Worm (Caenorhabditis elegans): ENCODE data around the gene C47D2.1.

Gene C47D2.1

ce11 chrX:8219428-8219827 is 4.6 kb downstream of the C47D2.1 start, which contains the start of gene K02A6.1:
Gene K02A6.1, plus strand, starts transcription at chrX:8219728.
- TF ChIP-seq dao-5 (tag; optimal IDR thresholded peaks at IDR 0.05), result no peak
- no peak for TF ChIP-seq him-1 (tag; optimal IDR thresholded peaks at IDR 0.05)
- TF ChIP-seq W03F9.2 (tag; optimal IDR thresholded peaks at IDR 0.05), result no peak

DNA sequence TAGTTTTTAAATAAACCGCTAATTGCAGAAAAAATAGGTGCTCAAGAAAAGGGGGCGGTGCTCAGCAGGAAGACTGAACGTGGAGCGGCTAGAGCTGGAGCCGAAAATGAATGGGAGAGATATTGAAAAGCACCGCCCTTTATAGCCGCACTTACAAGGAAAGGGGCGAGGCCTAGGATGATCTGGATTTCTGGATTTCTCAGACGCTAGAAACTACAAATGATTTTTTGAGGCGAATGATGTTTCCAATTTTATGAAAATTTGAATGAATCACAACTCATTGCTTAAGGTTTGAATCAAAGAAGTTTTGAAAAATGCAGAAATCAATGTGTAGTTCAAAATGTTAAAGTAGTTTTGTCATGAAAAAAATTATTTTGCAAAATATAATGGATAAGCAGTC is 10.1 kb downstream of the C47D2.1 start, which contains the start of gene K02A6.2:
Gene K02A6.2, minus strand, starts transcription at position 101 of the 400 bp plus-strand sequence.
- TF ChIP-seq him-1 (tag; optimal IDR thresholded peaks at IDR 0.05), result no peak
- no peak for TF ChIP-seq W03F9.2 (tag; optimal IDR thresholded peaks at IDR 0.05)
- no peak for TF ChIP-seq dao-5 (tag; optimal IDR thresholded peaks at IDR 0.05)

ce11 chrX:8229221-8229620 is 14.4 kb downstream of the C47D2.1 start:
- no peak for TF ChIP-seq dao-5 (tag; optimal IDR thresholded peaks at IDR 0.05)

DNA sequence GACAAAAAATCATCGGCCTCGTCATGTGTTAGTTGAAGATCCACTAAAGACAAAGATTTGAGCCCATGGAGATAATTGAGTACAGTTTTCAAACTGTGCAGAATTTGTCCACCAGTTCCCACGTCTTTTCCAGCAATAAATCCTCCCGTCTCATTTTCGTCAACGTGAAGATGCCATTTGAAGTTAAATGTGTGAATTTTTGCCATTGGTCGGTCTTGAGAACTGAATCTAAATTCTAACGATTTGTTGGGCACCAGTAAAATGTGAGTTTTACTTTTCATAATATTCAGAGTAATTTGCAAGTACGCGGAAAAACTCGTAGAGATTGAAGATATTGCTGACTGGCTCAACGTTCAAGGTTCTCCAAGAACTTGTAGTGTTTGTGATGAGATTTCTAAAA is 15.7 kb downstream of the C47D2.1 start:
- TF ChIP-seq him-1 (tag; optimal IDR thresholded peaks at IDR 0.05) (no peak), W03F9.2 (tag; optimal IDR thresholded peaks at IDR 0.05) (no peak), dao-5 (tag; optimal IDR thresholded peaks at IDR 0.05) (no peak)

DNA sequence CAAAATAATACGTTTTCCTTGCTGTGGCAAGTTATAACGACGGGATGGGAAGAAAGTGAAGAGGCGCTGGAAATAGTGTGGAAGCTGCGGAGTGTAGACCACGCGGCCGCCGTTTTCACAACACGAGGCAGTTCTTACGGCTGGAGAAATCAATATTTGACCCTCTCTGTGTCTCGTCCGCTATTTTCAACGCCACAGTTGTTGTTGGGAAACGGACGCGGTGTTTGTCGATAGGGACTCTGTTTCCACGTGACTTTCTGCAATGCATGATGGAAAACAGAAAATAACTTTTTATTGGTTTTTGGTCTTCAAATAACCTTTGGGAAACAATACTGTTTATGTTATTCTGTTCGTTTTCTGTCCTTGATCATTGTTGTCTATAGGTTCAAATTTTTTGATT is 17.0 kb downstream of the C47D2.1 start, which contains the start of gene K02A6.3:
Gene K02A6.3, minus strand, starts transcription at position 74 of the 400 bp plus-strand sequence.
- TF ChIP-seq W03F9.2 (tag; optimal IDR thresholded peaks at IDR 0.05), result peak; percentile 58
- no peak for TF ChIP-seq dao-5 (tag; optimal IDR thresholded peaks at IDR 0.05)

ce11 chrX:8233554-8233953 is 18.7 kb downstream of the C47D2.1 start:
- TF ChIP-seq W03F9.2 (tag; optimal IDR thresholded peaks at IDR 0.05) (no peak), dao-5 (tag; optimal IDR thresholded peaks at IDR 0.05) (no peak), him-1 (tag; optimal IDR thresholded peaks at IDR 0.05) (no peak)

DNA sequence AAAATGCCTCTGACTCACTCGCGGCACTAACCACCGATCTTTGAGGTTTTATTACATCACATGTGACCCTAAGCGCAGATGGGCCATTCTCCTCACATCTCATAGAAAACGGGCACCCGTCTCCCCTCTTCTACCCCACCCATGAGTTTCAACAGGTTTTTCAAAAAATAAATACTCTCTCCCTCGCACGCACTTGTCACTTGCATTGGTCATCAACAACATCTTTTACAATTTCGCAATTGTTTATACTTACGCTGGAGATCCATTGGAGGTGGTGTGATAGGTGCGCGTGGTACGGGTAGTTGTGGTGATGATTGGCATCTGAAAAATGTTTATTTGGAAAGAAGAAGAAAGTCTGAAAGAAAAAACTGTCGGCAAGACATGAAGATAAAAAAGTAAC is 21.1 kb downstream of the C47D2.1 start, which contains the start of gene M60.4:
Gene M60.4, minus strand, starts transcription at position 321 of the 400 bp plus-strand sequence.
- TF ChIP-seq dao-5 (tag; optimal IDR thresholded peaks at IDR 0.05) (no peak), W03F9.2 (tag; optimal IDR thresholded peaks at IDR 0.05) (no peak), him-1 (tag; optimal IDR thresholded peaks at IDR 0.05) (no peak)

ce11 chrX:8236515-8236914 is 21.6 kb downstream of the C47D2.1 start:
- TF ChIP-seq dao-5 (tag; optimal IDR thresholded peaks at IDR 0.05), result no peak
- no peak for TF ChIP-seq W03F9.2 (tag; optimal IDR thresholded peaks at IDR 0.05)
- TF ChIP-seq him-1 (tag; optimal IDR thresholded peaks at IDR 0.05), result no peak

DNA sequence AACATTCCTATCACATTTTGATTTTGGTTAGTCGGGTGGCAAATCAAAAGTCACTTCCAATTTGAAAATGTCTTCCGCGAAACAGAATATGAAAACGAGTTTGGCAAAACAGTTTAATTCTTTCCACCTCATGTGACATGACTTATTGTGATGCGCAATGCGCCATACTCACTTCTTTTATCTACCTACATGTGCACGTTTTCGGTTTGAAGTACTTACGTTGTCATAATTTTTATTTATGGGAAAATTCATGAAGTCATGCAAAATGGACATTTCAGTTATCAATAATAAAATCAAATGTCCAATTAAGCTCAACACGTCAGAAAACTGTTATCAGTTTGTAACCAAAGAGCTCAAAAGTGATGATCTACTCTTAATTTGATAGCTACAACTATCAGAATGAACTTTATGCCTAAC is 23.8 kb downstream of the C47D2.1 start:
- TF ChIP-seq W03F9.2 (tag; optimal IDR thresholded peaks at IDR 0.05) (no peak), him-1 (tag; optimal IDR thresholded peaks at IDR 0.05) (no peak), dao-5 (tag; optimal IDR thresholded peaks at IDR 0.05) (no peak)

DNA sequence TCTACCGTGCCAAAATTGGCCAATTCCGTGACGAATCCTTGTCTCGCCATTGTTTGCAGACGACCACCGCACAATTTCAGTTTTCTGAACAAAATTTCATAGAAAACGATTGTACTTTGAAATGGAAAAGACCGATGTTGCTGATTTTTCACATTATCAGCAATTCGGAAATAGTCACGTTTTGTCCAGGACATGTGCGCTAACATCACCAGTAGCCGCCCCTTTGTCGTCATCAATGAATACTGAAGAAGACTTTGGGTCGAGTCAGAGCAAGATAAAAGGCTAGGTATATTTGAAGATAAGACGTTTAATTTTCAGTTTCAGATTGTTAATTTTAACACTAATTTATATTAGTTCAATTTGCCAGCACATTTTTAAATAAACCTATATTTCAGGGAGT is 27.0 kb downstream of the C47D2.1 start, which contains the start of gene endu-2:
Gene endu-2, plus strand, starts transcription at position 396 of the 400 bp plus-strand sequence.
- TF ChIP-seq him-1 (tag; optimal IDR thresholded peaks at IDR 0.05) (no peak), dao-5 (tag; optimal IDR thresholded peaks at IDR 0.05) (no peak), W03F9.2 (tag; optimal IDR thresholded peaks at IDR 0.05) (no peak)

DNA sequence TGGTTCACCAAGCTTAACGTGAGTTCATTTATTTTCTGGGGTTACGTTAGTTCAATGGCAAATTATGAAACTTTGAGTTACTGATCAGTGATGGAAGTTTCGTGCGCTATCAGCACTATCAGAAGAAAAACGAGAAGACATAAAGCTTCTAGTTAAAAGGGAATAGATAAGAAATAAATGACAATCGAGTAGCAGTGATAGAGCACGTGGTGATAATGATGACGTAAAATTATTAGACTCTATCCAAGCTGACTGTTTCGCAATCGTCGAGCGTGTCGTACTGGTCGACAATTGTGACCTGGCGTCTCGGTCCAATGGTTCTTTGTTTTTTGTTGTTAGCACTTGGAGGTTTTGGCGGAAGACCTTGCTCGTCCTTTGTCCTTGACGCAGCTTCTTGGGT is 28.3 kb downstream of the C47D2.1 start:
- TF ChIP-seq dao-5 (tag; optimal IDR thresholded peaks at IDR 0.05) (no peak), W03F9.2 (tag; optimal IDR thresholded peaks at IDR 0.05) (no peak), him-1 (tag; optimal IDR thresholded peaks at IDR 0.05) (no peak)

- no peak for TF ChIP-seq him-1 (tag; optimal IDR thresholded peaks at IDR 0.05)
- no peak for TF ChIP-seq W03F9.2 (tag; optimal IDR thresholded peaks at IDR 0.05)
- no peak for TF ChIP-seq dao-5 (tag; optimal IDR thresholded peaks at IDR 0.05)
These were observed 31.3 kb downstream of the C47D2.1 start, which contains the start of gene kqt-2 for ce11 chrX:8246126-8246525. Gene kqt-2, minus strand, starts transcription at chrX:8246369.

- TF ChIP-seq him-1 (tag; optimal IDR thresholded peaks at IDR 0.05), result no peak
- TF ChIP-seq W03F9.2 (tag; optimal IDR thresholded peaks at IDR 0.05), result no peak
- no peak for TF ChIP-seq dao-5 (tag; optimal IDR thresholded peaks at IDR 0.05)
These were observed 32.2 kb downstream of the C47D2.1 start for ce11 chrX:8247088-8247487.

ce11 chrX:8252293-8252692 is 37.4 kb downstream of the C47D2.1 start, which contains the start of gene M60.6:
Gene M60.6, minus strand, starts transcription at chrX:8252458.
- TF ChIP-seq dao-5 (tag; optimal IDR thresholded peaks at IDR 0.05) (no peak), him-1 (tag; optimal IDR thresholded peaks at IDR 0.05) (no peak), W03F9.2 (tag; optimal IDR thresholded peaks at IDR 0.05) (no peak)

DNA sequence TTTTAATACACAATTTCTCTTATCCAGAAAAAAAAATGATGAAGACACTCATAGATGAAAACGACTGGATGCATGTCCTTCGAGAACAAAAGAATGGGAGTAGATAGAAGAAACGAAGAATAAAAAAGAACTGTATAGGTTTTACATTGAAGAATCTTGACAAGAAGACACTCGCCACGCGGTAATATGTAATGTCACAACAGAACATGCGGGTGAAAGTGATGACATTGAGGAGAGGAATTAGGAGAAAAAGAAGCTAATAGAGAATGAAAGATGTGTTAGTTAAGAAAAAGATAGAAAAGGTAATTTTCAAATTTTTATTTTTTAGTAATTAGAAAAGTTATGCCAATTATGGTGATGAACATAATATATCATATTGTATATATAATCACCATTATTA is 40.6 kb downstream of the C47D2.1 start:
- TF ChIP-seq W03F9.2 (tag; optimal IDR thresholded peaks at IDR 0.05) (no peak), him-1 (tag; optimal IDR thresholded peaks at IDR 0.05) (no peak), dao-5 (tag; optimal IDR thresholded peaks at IDR 0.05) (no peak)
